Worm (Caenorhabditis elegans) whole organism, L2 larva: ENCODE measurements around the gene best-20.

ENCODE experiments used
- Y55F3AM.14 ChIP-seq: fragments of 200-800 bp; sonication (Bioruptor generic); optimal IDR thresholded peaks from 2 replicates; lab custom pipeline; 2018; ENCODE audit warnings: mild to moderate bottlenecking, missing genetic modification characterization, missing compliant biosample characterization
- aly-2 ChIP-seq: fragments of 150-350 bp; optimal IDR thresholded peaks from 2 replicates; lab custom pipeline; 2014; ENCODE audit warnings: missing biosample characterization, missing genetic modification characterization
- ama-1 ChIP-seq: fragments of 150-350 bp; optimal IDR thresholded peaks from 2 replicates; lab custom pipeline; 2018; ENCODE audit warnings: inconsistent platforms
- ceh-16 ChIP-seq: fragments of 150-350 bp; optimal IDR thresholded peaks from 2 replicates; lab custom pipeline; 2014; ENCODE audit warnings: missing biosample characterization, missing genetic modification characterization
- crh-2 ChIP-seq: sonication (generic microtip); optimal IDR thresholded peaks from 2 replicates; lab custom pipeline; 2017; ENCODE audit warnings: missing biosample characterization, missing genetic modification characterization
- elt-1 ChIP-seq: fragments of 150-350 bp; optimal IDR thresholded peaks from 2 replicates; lab custom pipeline; 2014; ENCODE audit warnings: missing biosample characterization, missing genetic modification characterization
- elt-3 ChIP-seq: sonication (generic microtip); optimal IDR thresholded peaks from 2 replicates; lab custom pipeline; 2017; ENCODE audit warnings: missing biosample characterization, missing genetic modification characterization
- fos-1 ChIP-seq: fragments of 150-350 bp; optimal IDR thresholded peaks from 2 replicates; lab custom pipeline; 2014; ENCODE audit warnings: missing biosample characterization, missing genetic modification characterization
- gmeb-1 ChIP-seq: fragments of 150-350 bp; optimal IDR thresholded peaks from 2 replicates; lab custom pipeline; 2014; ENCODE audit warnings: missing biosample characterization, missing genetic modification characterization
- lin-39 ChIP-seq: fragments of 150-350 bp; optimal IDR thresholded peaks from 2 replicates; lab custom pipeline; 2014; ENCODE audit warnings: missing biosample characterization, missing genetic modification reagents, missing genetic modification characterization
- mbf-1 ChIP-seq: sonication (generic microtip); optimal IDR thresholded peaks from 2 replicates; lab custom pipeline; 2017; ENCODE audit warnings: missing biosample characterization, missing genetic modification characterization
- mdl-1 ChIP-seq, 2 experiments: fragments of 150-350 bp in 1 of 2; sonication (generic microtip) in 1 of 2; optimal IDR thresholded peaks; 2 replicates each; lab custom pipeline; 2017; ENCODE audit warnings: missing biosample characterization in 2 of 2, missing genetic modification characterization in 2 of 2
- nhr-10 ChIP-seq: sonication (generic microtip); optimal IDR thresholded peaks from 2 replicates; lab custom pipeline; 2017; ENCODE audit warnings: missing biosample characterization, missing genetic modification characterization
- nhr-11 ChIP-seq: fragments of 150-350 bp; optimal IDR thresholded peaks from 2 replicates; lab custom pipeline; 2014; ENCODE audit warnings: missing biosample characterization, missing genetic modification characterization
- nhr-129 ChIP-seq: fragments of 150-350 bp; optimal IDR thresholded peaks from 2 replicates; lab custom pipeline; 2014; ENCODE audit warnings: missing biosample characterization, missing genetic modification characterization
- nhr-21 ChIP-seq: fragments of 150-350 bp; optimal IDR thresholded peaks from 2 replicates; lab custom pipeline; 2014; ENCODE audit warnings: missing biosample characterization, missing genetic modification characterization
- nhr-23 ChIP-seq: fragments of 150-350 bp; optimal IDR thresholded peaks from 2 replicates; lab custom pipeline; 2014; ENCODE audit warnings: missing biosample characterization, missing genetic modification reagents, missing genetic modification characterization
- nhr-6 ChIP-seq: fragments of 150-350 bp; optimal IDR thresholded peaks from 2 replicates; lab custom pipeline; 2014; ENCODE audit warnings: missing biosample characterization, missing genetic modification characterization
- nhr-77 ChIP-seq: fragments of 150-350 bp; optimal IDR thresholded peaks from 2 replicates; lab custom pipeline; 2014; ENCODE audit warnings: missing biosample characterization, missing genetic modification characterization
- peb-1 ChIP-seq: fragments of 150-350 bp; optimal IDR thresholded peaks from 2 replicates; lab custom pipeline; 2014; ENCODE audit warnings: missing biosample characterization, missing genetic modification characterization
- skn-1 ChIP-seq: sonication (generic microtip); optimal IDR thresholded peaks from 2 replicates; lab custom pipeline; 2017; ENCODE audit warnings: missing biosample characterization, missing genetic modification characterization
- sma-3 ChIP-seq: sonication (generic microtip); optimal IDR thresholded peaks from 2 replicates; lab custom pipeline; 2016; ENCODE audit warnings: missing genetic modification reagents, missing genetic modification characterization, missing compliant biosample characterization
- snpc-4 ChIP-seq: fragments of 150-350 bp; optimal IDR thresholded peaks from 2 replicates; lab custom pipeline; 2014; ENCODE audit warnings: missing biosample characterization, missing genetic modification characterization
- unc-39 ChIP-seq: fragments of 150-350 bp; optimal IDR thresholded peaks from 2 replicates; lab custom pipeline; 2014; ENCODE audit warnings: missing biosample characterization, missing genetic modification characterization
- unc-55 ChIP-seq: fragments of 150-350 bp; sonication (generic microtip); optimal IDR thresholded peaks from 3 replicates; lab custom pipeline; 2014; ENCODE audit warnings: missing biosample characterization, missing genetic modification reagents, missing genetic modification characterization
- ztf-1 ChIP-seq: fragments of 200-800 bp; sonication (Bioruptor generic); conservative IDR thresholded peaks from 2 replicates; pipeline ENCODE4 v1.3.6; 2022; ENCODE audit warnings: missing genetic modification characterization, missing compliant biosample characterization
- ztf-11 ChIP-seq: sonication (generic microtip); optimal IDR thresholded peaks from 2 replicates; lab custom pipeline; 2017; ENCODE audit warnings: missing biosample characterization, missing genetic modification characterization

best-20 gene

DNA sequence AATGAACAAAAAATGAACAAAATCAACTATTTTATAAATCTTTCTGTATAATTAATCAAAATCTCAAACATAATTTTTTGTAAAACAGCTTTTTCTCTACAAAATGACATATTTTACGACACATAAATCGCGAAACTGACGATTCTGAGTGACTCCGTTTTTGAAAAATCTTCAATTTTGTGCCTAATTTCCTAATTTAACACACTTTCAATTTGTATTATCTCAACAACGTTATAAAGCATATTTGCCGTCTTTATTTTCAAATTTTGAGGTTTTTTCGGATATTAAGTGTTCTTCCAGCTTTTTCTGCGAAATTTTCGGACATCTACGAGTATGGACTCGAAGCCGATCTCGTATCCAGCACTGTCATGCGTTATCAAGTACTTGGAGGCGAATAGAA lies 49.2 kb downstream of the best-20 start, which contains the start of gene fbxc-47:
TSS of gene fbxc-47 (plus strand) at position 301 of the 400 bp plus-strand sequence.
- TF ChIP-seq nhr-6 (no peak), lin-39 (tag; lab: Kevin White, UChicago) (no peak), sma-3 (GFP tag; lab: Kevin White, UChicago) (no peak), peb-1 (tag; lab: Kevin White, UChicago) (no peak), ceh-16 (tag; lab: Kevin White, UChicago) (no peak), unc-55 (no peak), fos-1 (tag; lab: Kevin White, UChicago) (no peak), elt-1 (tag; lab: Kevin White, UChicago) (no peak), snpc-4 (tag; lab: Kevin White, UChicago) (no peak), nhr-10 (tag; lab: Kevin White, UChicago) (no peak), ama-1 (lab: Kevin White, UChicago) (no peak), nhr-23 (tag; lab: Kevin White, UChicago) (no peak), nhr-77 (no peak), Y55F3AM.14 (GFP tag; lab: Kevin White, UChicago) (no peak), elt-3 (tag; lab: Kevin White, UChicago) (no peak), nhr-11 (no peak)

DNA sequence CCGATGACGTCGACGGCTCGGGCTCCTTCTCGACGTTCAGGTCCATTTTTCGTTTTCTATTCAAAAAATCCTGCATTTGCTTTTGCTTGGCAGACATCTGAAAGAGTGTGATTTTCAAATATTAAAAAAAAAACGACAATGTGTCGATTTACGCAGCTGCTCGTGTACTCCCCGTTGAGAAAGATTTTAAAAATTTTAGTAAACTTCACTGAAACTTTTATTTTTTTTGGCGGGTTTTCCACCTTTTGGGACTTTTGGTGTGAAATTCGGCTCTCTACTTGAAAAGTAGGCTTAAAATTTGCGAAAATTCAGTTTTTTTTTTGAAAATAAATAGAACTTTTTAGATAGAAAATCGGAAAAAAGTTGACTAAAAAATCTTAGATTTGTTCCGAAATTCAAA lies 51.1 kb downstream of the best-20 start, which contains the start of gene M02B7.7:
TSS of gene M02B7.7 (minus strand) at position 101 of the 400 bp plus-strand sequence.
- TF ChIP-seq nhr-129 (no peak), nhr-11 (no peak), ama-1 (lab: Kevin White, UChicago) (no peak), gmeb-1 (tag; lab: Kevin White, UChicago) (no peak), unc-39 (tag; lab: Kevin White, UChicago) (no peak), aly-2 (no peak), peb-1 (tag; lab: Kevin White, UChicago) (no peak), ztf-1 (GFP tag; lab: Robert Waterston, UW) (no peak), crh-2 (tag; lab: Kevin White, UChicago) (no peak), mdl-1 (tag; optimal IDR thresholded peaks at IDR 0.05; lab: Kevin White, UChicago) (no peak), nhr-10 (tag; lab: Kevin White, UChicago) (no peak), Y55F3AM.14 (GFP tag; lab: Kevin White, UChicago) (no peak), mbf-1 (tag; lab: Kevin White, UChicago) (no peak), nhr-21 (no peak)

DNA sequence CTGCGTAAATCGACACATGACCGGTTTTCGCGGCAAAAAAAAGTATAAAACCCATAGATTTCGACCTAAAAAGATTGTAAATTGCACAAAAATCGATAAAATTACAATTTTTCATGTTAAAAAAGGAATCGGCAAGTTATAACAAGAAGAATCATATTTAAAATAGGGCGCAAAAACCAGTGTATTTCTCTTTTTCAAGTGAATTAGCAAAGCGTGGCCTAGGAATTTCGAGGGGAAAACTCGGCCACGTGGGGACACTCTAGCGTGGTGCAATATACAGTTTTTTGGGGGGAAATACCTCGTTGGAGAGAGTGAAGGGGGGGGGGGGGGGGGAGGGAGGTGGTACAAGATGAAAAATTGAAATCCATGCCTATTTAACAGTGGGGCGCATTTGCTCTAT lies 51.5 kb downstream of the best-20 start:
- TF ChIP-seq ztf-11 (tag; lab: Kevin White, UChicago) (no peak), skn-1 (tag; lab: Kevin White, UChicago) (no peak), mbf-1 (tag; lab: Kevin White, UChicago) (no peak), gmeb-1 (tag; lab: Kevin White, UChicago) (no peak), unc-55 (no peak)
